Fruit fly (Drosophila melanogaster): ENCODE data around the gene CG15425.

DNA sequence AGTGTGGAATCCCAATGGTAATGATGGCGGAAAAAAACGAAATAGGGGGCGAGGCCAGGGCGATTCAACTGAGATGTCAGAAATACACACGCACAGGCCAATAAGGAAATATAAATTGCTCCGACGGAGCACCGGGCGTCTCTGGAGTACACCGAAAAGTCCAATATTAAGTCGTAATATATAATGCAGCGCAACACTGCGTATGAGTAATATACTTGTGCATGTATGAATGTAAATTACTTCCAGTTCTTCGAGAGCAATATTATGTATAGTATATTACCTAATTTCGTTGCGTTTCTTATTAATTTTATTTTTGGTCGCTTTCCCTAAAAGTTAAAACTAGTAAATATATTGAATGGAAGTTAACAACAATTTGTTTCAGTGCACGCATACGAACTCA is 26.8 kb upstream of the CG15425 start:
- TF ChIP-seq Gug (GFP tag; IDR thresholded peaks at IDR 0.05) (no peak), lz (GFP tag; optimal IDR thresholded peaks at IDR 0.05) (no peak), esn (GFP tag; optimal IDR thresholded peaks at IDR 0.05) (no peak), Hr39 (GFP tag; optimal IDR thresholded peaks at IDR 0.05) (no peak), CG4318 (GFP tag; optimal IDR thresholded peaks at IDR 0.05) (no peak), OdsH (GFP tag; optimal IDR thresholded peaks at IDR 0.05) (no peak), CG15336 (GFP tag; IDR thresholded peaks at IDR 0.05) (no peak), cyc (GFP tag; optimal IDR thresholded peaks at IDR 0.05) (no peak)
